Fruit fly (Drosophila melanogaster) whole organism, embryonic: Measurements from ENCODE around the gene CG45065.

Experiments
- ATbp ChIP-seq: fragments of 200-800 bp; sonication (Bioruptor generic); optimal IDR thresholded peaks from 2 replicates; lab custom pipeline; 2017; ENCODE audit warnings: missing biosample characterization, mild to moderate bottlenecking, missing genetic modification characterization, missing genetic modification reagents
- BEAF-32 ChIP-seq: fragments of 200-800 bp; sonication (Bioruptor generic); optimal IDR thresholded peaks from 3 replicates; lab custom pipeline; 2017; ENCODE audit warnings: missing biosample characterization, missing genetic modification characterization, mild to moderate bottlenecking, moderate library complexity, missing genetic modification reagents
- CG10654 ChIP-seq: fragments of 200-800 bp; sonication (Bioruptor generic); optimal IDR thresholded peaks from 2 replicates; lab custom pipeline; 2016; ENCODE audit warnings: missing biosample characterization, missing genetic modification characterization
- CG10959 ChIP-seq: fragments of 200-800 bp; sonication (Bioruptor generic); IDR thresholded peaks from 2 replicates; pipeline ENCODE4 v1.3.6; 2022; ENCODE audit warnings: missing biosample characterization, missing genetic modification characterization
- CG11247 ChIP-seq: fragments of 200-800 bp; sonication (Bioruptor generic); IDR thresholded peaks from 2 replicates; pipeline ENCODE4 v1.3.6; 2022; ENCODE audit warnings: missing biosample characterization, missing genetic modification characterization
- CG11504 ChIP-seq: fragments of 200-800 bp; sonication (Bioruptor generic); optimal IDR thresholded peaks from 3 replicates; lab custom pipeline; 2019; ENCODE audit warnings: missing biosample characterization, mild to moderate bottlenecking, missing genetic modification characterization, moderate library complexity
- CG14710 ChIP-seq: fragments of 200-800 bp; sonication (Bioruptor generic); optimal IDR thresholded peaks from 3 replicates; lab custom pipeline; 2019; ENCODE audit warnings: missing biosample characterization, mild to moderate bottlenecking, missing genetic modification characterization, moderate library complexity
- CG15011 ChIP-seq: fragments of 200-800 bp; sonication (Bioruptor generic); optimal IDR thresholded peaks from 3 replicates; lab custom pipeline; 2018; ENCODE audit warnings: missing biosample characterization, mild to moderate bottlenecking, missing genetic modification characterization
- CG1529 ChIP-seq: fragments of 200-800 bp; sonication (Bioruptor generic); optimal IDR thresholded peaks from 3 replicates; lab custom pipeline; 2018; ENCODE audit warnings: missing biosample characterization, missing genetic modification characterization
- CG15514 ChIP-seq: fragments of 200-800 bp; sonication (Bioruptor generic); optimal IDR thresholded peaks from 3 replicates; lab custom pipeline; 2017; ENCODE audit warnings: missing biosample characterization, missing genetic modification characterization, mild to moderate bottlenecking, moderate library complexity, missing genetic modification reagents
- CG1602 ChIP-seq: fragments of 200-800 bp; sonication (Bioruptor generic); optimal IDR thresholded peaks from 3 replicates; lab custom pipeline; 2016; ENCODE audit warnings: missing biosample characterization, missing genetic modification characterization
- CG31224 ChIP-seq: fragments of 200-800 bp; sonication (Bioruptor generic); IDR thresholded peaks from 2 replicates; pipeline ENCODE4 v1.3.6; 2022; ENCODE audit warnings: missing biosample characterization, missing genetic modification characterization
- CG31365 ChIP-seq: fragments of 200-800 bp; sonication (Bioruptor generic); optimal IDR thresholded peaks from 2 replicates; lab custom pipeline; 2018; ENCODE audit warnings: missing biosample characterization, mild to moderate bottlenecking, missing genetic modification characterization
- CG3407 ChIP-seq: fragments of 200-800 bp; sonication (Bioruptor generic); optimal IDR thresholded peaks from 2 replicates; lab custom pipeline; 2018; ENCODE audit warnings: missing biosample characterization, mild to moderate bottlenecking, missing genetic modification characterization
- CG3726 ChIP-seq: fragments of 200-800 bp; sonication (Bioruptor generic); IDR thresholded peaks from 3 replicates; pipeline ENCODE4, ENCODE4 v1.3.6; 2022; ENCODE audit warnings: missing biosample characterization, missing genetic modification characterization
- CG5245 ChIP-seq: fragments of 200-800 bp; sonication (Bioruptor generic); optimal IDR thresholded peaks from 3 replicates; lab custom pipeline; 2016; ENCODE audit warnings: missing biosample characterization, missing genetic modification characterization
- CG6254 ChIP-seq: fragments of 200-800 bp; sonication (Bioruptor generic); optimal IDR thresholded peaks from 3 replicates; lab custom pipeline; 2017; ENCODE audit warnings: mild to moderate bottlenecking, missing biosample characterization, missing genetic modification reagents, missing genetic modification characterization
- CG6689 ChIP-seq: fragments of 200-800 bp; sonication (Bioruptor generic); IDR thresholded peaks from 2 replicates; pipeline ENCODE4 v1.3.6; 2022; ENCODE audit warnings: missing biosample characterization, missing genetic modification characterization
- CG6854 ChIP-seq: fragments of 200-800 bp; sonication (Bioruptor generic); optimal IDR thresholded peaks from 3 replicates; lab custom pipeline; 2017; ENCODE audit warnings: missing biosample characterization, mild to moderate bottlenecking, missing genetic modification characterization
- CG7839 ChIP-seq: fragments of 200-800 bp; sonication (Bioruptor generic); optimal IDR thresholded peaks from 3 replicates; lab custom pipeline; 2018; ENCODE audit warnings: missing biosample characterization, mild to moderate bottlenecking, missing genetic modification characterization, moderate library complexity
- CG7963 ChIP-seq: fragments of 200-800 bp; sonication (Bioruptor generic); IDR thresholded peaks from 3 replicates; pipeline ENCODE4 v1.3.6; 2022; ENCODE audit warnings: missing biosample characterization, missing genetic modification characterization; ENCODE audit not compliant: partially characterized antibody
- CG7987 ChIP-seq: fragments of 200-800 bp; sonication (Bioruptor generic); optimal IDR thresholded peaks from 2 replicates; lab custom pipeline; 2018; ENCODE audit warnings: missing biosample characterization, mild to moderate bottlenecking, missing genetic modification characterization, moderate library complexity
- CG8089 ChIP-seq: fragments of 200-800 bp; sonication (Bioruptor generic); optimal IDR thresholded peaks from 3 replicates; lab custom pipeline; 2016; ENCODE audit warnings: missing biosample characterization, missing genetic modification characterization
- CG9932 ChIP-seq: fragments of 200-800 bp; sonication (Bioruptor generic); IDR thresholded peaks from 2 replicates; pipeline ENCODE4 v1.3.6; 2022; ENCODE audit warnings: missing biosample characterization, missing genetic modification characterization
- Hmx ChIP-seq: fragments of 200-800 bp; sonication (Bioruptor generic); optimal IDR thresholded peaks from 2 replicates; lab custom pipeline; 2016; ENCODE audit warnings: missing biosample characterization, missing genetic modification characterization
- Meics ChIP-seq: fragments of 200-800 bp; sonication (Bioruptor generic); optimal IDR thresholded peaks from 2 replicates; lab custom pipeline; 2017; ENCODE audit warnings: missing biosample characterization, mild to moderate bottlenecking, missing genetic modification characterization
- Nf-YA ChIP-seq: fragments of 200-800 bp; sonication (Bioruptor generic); IDR thresholded peaks from 2 replicates; pipeline ENCODE4 v1.3.6; 2022; ENCODE audit warnings: missing biosample characterization, missing genetic modification characterization
- Optix ChIP-seq: fragments of 200-800 bp; sonication (Bioruptor generic); IDR thresholded peaks from 3 replicates; pipeline ENCODE4 v1.3.6; 2022; ENCODE audit warnings: missing biosample characterization, missing genetic modification characterization
- Ravus ChIP-seq: fragments of 200-800 bp; sonication (Bioruptor generic); IDR thresholded peaks from 2 replicates; pipeline ENCODE4 v1.3.6; 2022; ENCODE audit warnings: missing biosample characterization, missing genetic modification characterization
- Rfx ChIP-seq: fragments of 200-800 bp; sonication (Bioruptor generic); IDR thresholded peaks from 2 replicates; pipeline ENCODE4 v1.3.6; 2022; ENCODE audit warnings: missing biosample characterization, missing genetic modification characterization
- Sin3A ChIP-seq: fragments of >200 bp; optimal IDR thresholded peaks from 2 replicates; lab custom pipeline; 2018
- Sry-β ChIP-seq: fragments of 200-800 bp; sonication (Bioruptor generic); optimal IDR thresholded peaks from 2 replicates; lab custom pipeline; 2018; ENCODE audit warnings: missing biosample characterization, mild to moderate bottlenecking, missing genetic modification characterization, moderate library complexity
- ara ChIP-seq: fragments of 200-800 bp; sonication (Bioruptor generic); IDR thresholded peaks from 2 replicates; pipeline ENCODE4 v1.3.6; 2022; ENCODE audit warnings: missing biosample characterization, missing genetic modification characterization
- cg ChIP-seq: fragments of 200-800 bp; sonication (Bioruptor generic); optimal IDR thresholded peaks from 3 replicates; lab custom pipeline; 2019; ENCODE audit warnings: missing biosample characterization, mild to moderate bottlenecking, missing genetic modification characterization, moderate library complexity
- chn ChIP-seq: fragments of 200-800 bp; sonication (Bioruptor generic); optimal IDR thresholded peaks from 2 replicates; lab custom pipeline; 2016; ENCODE audit warnings: missing biosample characterization, missing genetic modification characterization
- cwo ChIP-seq: fragments of 200-800 bp; sonication (Bioruptor generic); optimal IDR thresholded peaks from 3 replicates; lab custom pipeline; 2017; ENCODE audit warnings: missing biosample characterization, missing genetic modification characterization, mild to moderate bottlenecking, moderate library complexity, missing genetic modification reagents
- grau ChIP-seq: fragments of 200-800 bp; optimal IDR thresholded peaks from 3 replicates; lab custom pipeline; 2019; ENCODE audit warnings: missing biosample characterization, mild to moderate bottlenecking, missing genetic modification characterization, moderate library complexity
- hbn ChIP-seq: fragments of 200-800 bp; sonication (Bioruptor generic); IDR thresholded peaks from 2 replicates; pipeline ENCODE4 v1.3.6; 2022; ENCODE audit warnings: missing biosample characterization, missing genetic modification characterization; ENCODE audit not compliant: partially characterized antibody
- hkb ChIP-seq, 2 experiments: fragments of 200-800 bp in 1 of 2; fragments of >200 bp in 1 of 2; sonication (Bioruptor generic) in 1 of 2; IDR thresholded peaks in 1 of 2; optimal IDR thresholded peaks in 1 of 2; 2 replicates each; pipeline versions ENCODE4 v1.3.6 to Lab custom; 2017 to 2022; ENCODE audit warnings: missing biosample characterization in 1 of 2, missing genetic modification characterization in 1 of 2
- kah ChIP-seq: fragments of 200-800 bp; sonication (Bioruptor generic); optimal IDR thresholded peaks from 2 replicates; lab custom pipeline; 2018; ENCODE audit warnings: missing biosample characterization, mild to moderate bottlenecking, missing genetic modification characterization
- kni ChIP-seq: fragments of 200-800 bp; sonication (Bioruptor generic); optimal IDR thresholded peaks from 3 replicates; lab custom pipeline; 2017; ENCODE audit warnings: mild to moderate bottlenecking, missing biosample characterization, missing genetic modification reagents, missing genetic modification characterization
- lab ChIP-seq: fragments of 200-800 bp; sonication (Bioruptor generic); optimal IDR thresholded peaks from 3 replicates; lab custom pipeline; 2017; ENCODE audit warnings: missing biosample characterization, missing genetic modification characterization, mild to moderate bottlenecking, moderate library complexity, missing genetic modification reagents
- org-1 ChIP-seq: fragments of 200-800 bp; sonication (Bioruptor generic); optimal IDR thresholded peaks from 2 replicates; lab custom pipeline; 2017; ENCODE audit warnings: missing biosample characterization, missing genetic modification characterization
- pb ChIP-seq: fragments of 200-800 bp; sonication (Bioruptor generic); optimal IDR thresholded peaks from 3 replicates; lab custom pipeline; 2016; ENCODE audit warnings: missing biosample characterization, missing genetic modification characterization
- sna ChIP-seq: fragments of 200-800 bp; sonication (Bioruptor generic); IDR thresholded peaks from 2 replicates; pipeline ENCODE4 v1.3.6; 2022; ENCODE audit warnings: missing biosample characterization, missing genetic modification characterization; ENCODE audit not compliant: partially characterized antibody
- stwl ChIP-seq: fragments of 200-800 bp; sonication (Bioruptor generic); optimal IDR thresholded peaks from 3 replicates; lab custom pipeline; 2018; ENCODE audit warnings: missing biosample characterization, mild to moderate bottlenecking, missing genetic modification characterization, moderate library complexity
- tna ChIP-seq: fragments of 200-800 bp; sonication (Bioruptor generic); IDR thresholded peaks from 2 replicates; pipeline ENCODE4 v1.3.6; 2022; ENCODE audit warnings: missing biosample characterization, missing genetic modification characterization; ENCODE audit not compliant: partially characterized antibody
- toy ChIP-seq: fragments of 200-800 bp; sonication (Bioruptor generic); IDR thresholded peaks from 2 replicates; pipeline ENCODE4 v1.3.6; 2022; ENCODE audit warnings: missing biosample characterization, missing genetic modification characterization
- trem ChIP-seq: fragments of 200-800 bp; optimal IDR thresholded peaks from 3 replicates; lab custom pipeline; 2019; ENCODE audit warnings: missing biosample characterization, mild to moderate bottlenecking, missing genetic modification characterization, moderate library complexity
- wek ChIP-seq: fragments of 200-800 bp; sonication (Bioruptor generic); optimal IDR thresholded peaks from 3 replicates; lab custom pipeline; 2018; ENCODE audit warnings: missing biosample characterization, mild to moderate bottlenecking, missing genetic modification characterization, moderate library complexity

Gene CG45065

dm6 chrX:14839047-14839446 lies 43.3 kb downstream of the CG45065 start, which contains the start of the genes CG32590 and Flo2 (continued):
- TF ChIP-seq CG1529 (GFP tag; lab: Kevin White, UChicago) (no peak), CG7839 (tag; lab: Kevin White, UChicago) (peak; percentile 61), CG8089 (GFP tag; lab: Kevin White, UChicago) (peak; percentile 21), trem (tag; lab: Kevin White, UChicago) (peak; percentile 63), Ravus (GFP tag; lab: Robert Waterston, UW) (peak; percentile 21), CG7987 (GFP tag; lab: Kevin White, UChicago) (no peak), ara (GFP tag; lab: Robert Waterston, UW) (peak; percentile 82), hkb (optimal IDR thresholded peaks at IDR 0.05; lab: Kevin White, UChicago) (no peak), hkb (GFP tag; IDR thresholded peaks at IDR 0.05; lab: Robert Waterston, UW) (peak; percentile 73), CG31365 (no peak), tna (peak; percentile 96), Meics (GFP tag; lab: Kevin White, UChicago) (peak; percentile 51), CG9932 (peak; percentile 93), cwo (GFP tag; lab: Kevin White, UChicago) (peak; percentile 23), stwl (peak; percentile 85), CG10959 (peak; percentile 61), toy (GFP tag; lab: Robert Waterston, UW) (peak; percentile 43; the same call in 1 of the 2 replicates), CG6689 (GFP tag; lab: Robert Waterston, UW) (peak; percentile 78), Nf-YA (GFP tag; lab: Robert Waterston, UW) (peak; percentile 71; the same call in 1 of the 2 replicates), org-1 (no peak), grau (peak; percentile 68), CG3407 (GFP tag; lab: Kevin White, UChicago) (peak; percentile 20), CG31224 (GFP tag; lab: Robert Waterston, UW) (peak; percentile 70), CG11504 (tag; lab: Kevin White, UChicago) (peak; percentile 53), cg (GFP tag; lab: Kevin White, UChicago) (no peak), CG3726 (GFP tag; lab: Robert Waterston, UW) (no peak), Sin3A (lab: Kevin White, UChicago) (peak; percentile 81), CG7963 (GFP tag; lab: Robert Waterston, UW) (peak; percentile 96), CG5245 (peak; percentile 48), CG6254 (GFP tag; lab: Kevin White, UChicago) (peak; percentile 4), Rfx (GFP tag; lab: Robert Waterston, UW) (peak; percentile 84), CG10654 (peak; percentile 53), CG15011 (GFP tag; lab: Kevin White, UChicago) (no peak), CG6854 (GFP tag; lab: Kevin White, UChicago) (no peak), Hmx (GFP tag; lab: Kevin White, UChicago) (no peak), chn (GFP tag; lab: Kevin White, UChicago) (peak; percentile 69), CG11247 (GFP tag; lab: Robert Waterston, UW) (peak; percentile 81), Optix (GFP tag; lab: Robert Waterston, UW) (peak; percentile 72; the same call in 2 of the 3 replicates), kah (no peak), Sry-β (GFP tag; lab: Kevin White, UChicago) (no peak), hbn (GFP tag; lab: Robert Waterston, UW) (peak; percentile 97), kni (GFP tag; lab: Kevin White, UChicago) (no peak), lab (GFP tag; lab: Kevin White, UChicago) (peak; percentile 78), wek (GFP tag; lab: Kevin White, UChicago) (no peak), CG15514 (GFP tag; lab: Kevin White, UChicago) (peak; percentile 94), BEAF-32 (peak; percentile 95), ATbp (GFP tag; lab: Kevin White, UChicago) (no peak), CG1602 (peak; percentile 67), pb (GFP tag; lab: Kevin White, UChicago) (no peak), sna (GFP tag; lab: Robert Waterston, UW) (peak; percentile 99), CG14710 (peak; percentile 80)
